Fruit fly (Drosophila melanogaster): Measurements from ENCODE around the gene RpS30.

RpS30 gene

dm6 chr3R:20859845-20860244 is 9.5 kb downstream of the RpS30 start, which contains the start of gene Ir93a:
Ir93a (minus strand) TSS chr3R:20859945.
- TF ChIP-seq Jra (GFP tag; optimal IDR thresholded peaks at IDR 0.05) (no peak), h (GFP tag; optimal IDR thresholded peaks at IDR 0.05) (no peak)

dm6 chr3R:20866204-20866603 is 15.9 kb downstream of the RpS30 start, which contains the start of gene KaiR1D:
KaiR1D (minus strand) TSS chr3R:20866231.
- TF ChIP-seq OdsH (GFP tag; optimal IDR thresholded peaks at IDR 0.05) (no peak), CG9705 (GFP tag; optimal IDR thresholded peaks at IDR 0.05) (no peak), Rel (GFP tag; optimal IDR thresholded peaks at IDR 0.05) (no peak), Rel (tag; optimal IDR thresholded peaks at IDR 0.05) (no peak), lola (GFP tag; optimal IDR thresholded peaks at IDR 0.05) (no peak), dl (GFP tag; optimal IDR thresholded peaks at IDR 0.05; ENCODE audit: insufficient read depth in 1 of 2, partially characterized antibody in 2 of 2) (no peak), usp (GFP tag; optimal IDR thresholded peaks at IDR 0.05) (no peak), dmrt93B (GFP tag; optimal IDR thresholded peaks at IDR 0.05) (no peak), Abd-B (GFP tag; optimal IDR thresholded peaks at IDR 0.05) (no peak), dsf (GFP tag; optimal IDR thresholded peaks at IDR 0.05; ENCODE audit: borderline replicate concordance) (no peak), GATAd (GFP tag; optimal IDR thresholded peaks at IDR 0.05) (no peak), N (GFP tag; optimal IDR thresholded peaks at IDR 0.05) (no peak), Hr83 (GFP tag; optimal IDR thresholded peaks at IDR 0.05; ENCODE audit: poor library complexity, severe bottlenecking) (no peak), br (GFP tag; optimal IDR thresholded peaks at IDR 0.05) (no peak), jim (GFP tag; optimal IDR thresholded peaks at IDR 0.05) (no peak), Dif (GFP tag; optimal IDR thresholded peaks at IDR 0.05; ENCODE audit: partially characterized antibody) (no peak)

dm6 chr3R:20870736-20871135 is 20.4 kb downstream of the RpS30 start, which contains the start of gene TotA:
TotA (plus strand) TSS chr3R:20871036.
- TF ChIP-seq Rel (GFP tag; optimal IDR thresholded peaks at IDR 0.05) (no peak), Rel (tag; optimal IDR thresholded peaks at IDR 0.05) (no peak), Myc (optimal IDR thresholded peaks at IDR 0.05) (no peak), Sp1 (GFP tag; optimal IDR thresholded peaks at IDR 0.05) (no peak), Mio (GFP tag; optimal IDR thresholded peaks at IDR 0.05) (no peak), dsf (GFP tag; optimal IDR thresholded peaks at IDR 0.05; ENCODE audit: borderline replicate concordance) (no peak), dl (GFP tag; optimal IDR thresholded peaks at IDR 0.05; ENCODE audit: insufficient read depth in 1 of 2, partially characterized antibody in 2 of 2) (no peak)

- TF ChIP-seq dl (GFP tag; optimal IDR thresholded peaks at IDR 0.05; ENCODE audit: insufficient read depth in 1 of 2, partially characterized antibody in 2 of 2), result no peak
- no peak for TF ChIP-seq dmrt93B (GFP tag; optimal IDR thresholded peaks at IDR 0.05)
- TF ChIP-seq Sp1 (GFP tag; optimal IDR thresholded peaks at IDR 0.05), result no peak
- TF ChIP-seq Dfd (GFP tag; optimal IDR thresholded peaks at IDR 0.05), result no peak
- no peak for TF ChIP-seq CG9705 (GFP tag; optimal IDR thresholded peaks at IDR 0.05)
- no peak for TF ChIP-seq lola (GFP tag; optimal IDR thresholded peaks at IDR 0.05)
- TF ChIP-seq Myc (optimal IDR thresholded peaks at IDR 0.05), result no peak
- no peak for TF ChIP-seq sage (GFP tag; optimal IDR thresholded peaks at IDR 0.05)
- no peak for TF ChIP-seq Hr78 (GFP tag; optimal IDR thresholded peaks at IDR 0.05)
These were observed 22.4 kb downstream of the RpS30 start, which contains the start of gene TotC for dm6 chr3R:20872688-20873087. TotC (plus strand) TSS chr3R:20872988.

dm6 chr3R:20873638-20874037 is 23.3 kb downstream of the RpS30 start, which contains the start of gene TotB:
TotB (plus strand) TSS chr3R:20873938.
- no peak for TF ChIP-seq OdsH (GFP tag; optimal IDR thresholded peaks at IDR 0.05)
- TF ChIP-seq CG9705 (GFP tag; optimal IDR thresholded peaks at IDR 0.05), result no peak
- no peak for TF ChIP-seq CrebA (GFP tag; optimal IDR thresholded peaks at IDR 0.05; ENCODE audit: borderline replicate concordance)
- no peak for TF ChIP-seq dl (GFP tag; optimal IDR thresholded peaks at IDR 0.05; ENCODE audit: insufficient read depth in 1 of 2, partially characterized antibody in 2 of 2)
- no peak for TF ChIP-seq Hr78 (GFP tag; optimal IDR thresholded peaks at IDR 0.05)
- TF ChIP-seq rgr (GFP tag; optimal IDR thresholded peaks at IDR 0.05), result no peak
- TF ChIP-seq Abd-B (GFP tag; optimal IDR thresholded peaks at IDR 0.05), result no peak
- no peak for TF ChIP-seq dsf (GFP tag; optimal IDR thresholded peaks at IDR 0.05; ENCODE audit: borderline replicate concordance)
- no peak for TF ChIP-seq Hnf4 (GFP tag; optimal IDR thresholded peaks at IDR 0.05)
- TF ChIP-seq CG32264 (GFP tag; optimal IDR thresholded peaks at IDR 0.05), result no peak
- no peak for TF ChIP-seq Dif (GFP tag; optimal IDR thresholded peaks at IDR 0.05; ENCODE audit: partially characterized antibody)

- TF ChIP-seq dsf (GFP tag; optimal IDR thresholded peaks at IDR 0.05; ENCODE audit: borderline replicate concordance) (no peak), foxo (GFP tag; optimal IDR thresholded peaks at IDR 0.05) (no peak), dl (GFP tag; optimal IDR thresholded peaks at IDR 0.05; ENCODE audit: insufficient read depth in 1 of 2, partially characterized antibody in 2 of 2) (no peak), HLH106 (tag; optimal IDR thresholded peaks at IDR 0.05) (no peak), Hr83 (GFP tag; optimal IDR thresholded peaks at IDR 0.05; ENCODE audit: poor library complexity, severe bottlenecking) (no peak), woc (GFP tag; optimal IDR thresholded peaks at IDR 0.05) (no peak), sage (GFP tag; optimal IDR thresholded peaks at IDR 0.05) (no peak), CG9705 (GFP tag; optimal IDR thresholded peaks at IDR 0.05) (no peak), h (GFP tag; optimal IDR thresholded peaks at IDR 0.05) (no peak), brk (GFP tag; optimal IDR thresholded peaks at IDR 0.05) (no peak), CrebA (GFP tag; optimal IDR thresholded peaks at IDR 0.05; ENCODE audit: borderline replicate concordance) (no peak), GATAd (GFP tag; optimal IDR thresholded peaks at IDR 0.05) (no peak), rgr (GFP tag; optimal IDR thresholded peaks at IDR 0.05) (no peak), psq (GFP tag; optimal IDR thresholded peaks at IDR 0.05) (no peak), Jra (GFP tag; optimal IDR thresholded peaks at IDR 0.05) (no peak), sv (GFP tag; optimal IDR thresholded peaks at IDR 0.05) (no peak)
These were observed 26.4 kb downstream of the RpS30 start for dm6 chr3R:20876680-20877079.

Measured in whole organism, wandering third instar larva.